Fruit fly (Drosophila melanogaster): ENCODE results near the gene CG11279.

The CG11279 gene

DNA sequence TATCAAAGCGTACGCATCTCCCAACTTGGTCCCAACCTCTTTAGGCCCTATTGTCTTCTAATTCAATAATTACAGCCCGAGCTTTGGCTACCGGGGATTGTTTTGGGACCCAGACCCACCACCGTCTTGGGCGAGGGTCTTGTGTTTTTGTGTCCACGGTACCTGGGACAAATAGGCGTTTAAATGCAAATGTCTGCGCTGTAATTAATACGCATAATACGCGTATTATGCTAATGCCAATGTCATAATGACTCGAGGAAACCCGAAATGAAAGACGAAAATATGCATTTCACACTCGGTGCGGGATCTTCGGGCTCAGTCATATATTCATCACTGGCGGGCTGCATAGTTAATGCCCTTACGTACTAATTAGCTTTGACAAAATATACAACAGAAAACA is 17.6 kb downstream of the CG11279 start:
- TF ChIP-seq CG6163 (GFP tag; IDR thresholded peaks at IDR 0.05) (no peak), eg (GFP tag; IDR thresholded peaks at IDR 0.05) (no peak), CG10669 (GFP tag; optimal IDR thresholded peaks at IDR 0.05) (no peak), OdsH (GFP tag; optimal IDR thresholded peaks at IDR 0.05) (no peak), Met (GFP tag; optimal IDR thresholded peaks at IDR 0.05) (no peak), CG6276 (GFP tag; optimal IDR thresholded peaks at IDR 0.05) (no peak), Eip78C (GFP tag) (no peak), Sox102F (GFP tag; optimal IDR thresholded peaks at IDR 0.05) (no peak), CG3919 (GFP tag; optimal IDR thresholded peaks at IDR 0.05) (no peak), Gug (GFP tag; IDR thresholded peaks at IDR 0.05) (no peak), CG34406 (GFP tag; optimal IDR thresholded peaks at IDR 0.05) (no peak), CG8632 (GFP tag; optimal IDR thresholded peaks at IDR 0.05) (no peak), fd59A (GFP tag; optimal IDR thresholded peaks at IDR 0.05) (no peak), Hr38 (GFP tag; optimal IDR thresholded peaks at IDR 0.05) (no peak), net (GFP tag; optimal IDR thresholded peaks at IDR 0.05) (no peak)

DNA sequence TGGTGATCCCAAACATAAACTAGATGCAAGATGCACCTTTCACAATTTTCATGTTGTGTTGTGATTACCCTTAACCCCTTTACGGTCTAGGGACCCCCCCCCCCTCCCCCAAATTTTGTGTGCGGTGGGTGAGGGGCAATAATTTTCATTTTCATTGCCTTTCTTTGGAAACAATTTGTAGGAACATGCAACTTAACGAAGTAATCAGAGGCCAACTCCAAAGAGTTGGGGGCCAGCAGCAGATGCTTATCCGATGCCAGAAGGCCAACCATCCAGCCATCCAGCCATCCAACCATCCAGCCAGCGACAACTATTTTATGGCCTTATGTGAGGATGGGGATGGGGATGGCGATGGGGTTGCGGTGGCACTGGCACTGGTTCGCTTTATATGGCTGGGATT is 18.2 kb downstream of the CG11279 start:
- no peak for TF ChIP-seq achi (GFP tag; optimal IDR thresholded peaks at IDR 0.05)
- peak; percentile 28 for TF ChIP-seq svp (GFP tag)

DNA sequence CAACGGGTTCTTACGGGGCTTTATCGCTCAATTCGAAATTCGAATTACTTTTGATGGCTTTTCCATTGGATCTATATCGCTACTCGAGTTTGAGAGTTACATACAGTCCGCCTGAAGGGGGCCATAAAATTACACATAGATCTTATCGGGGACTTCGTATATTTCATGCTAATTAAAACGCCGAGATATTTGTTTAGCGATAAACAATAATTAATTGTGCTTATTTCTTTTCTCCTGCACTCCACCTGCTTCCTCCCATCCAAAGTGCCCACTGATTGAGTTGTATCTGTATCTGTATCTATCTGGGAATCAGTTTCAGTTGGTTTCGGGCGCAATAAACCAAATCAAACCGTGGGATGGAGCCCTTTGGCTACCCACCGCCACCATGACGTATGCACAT is 18.8 kb downstream of the CG11279 start:
- TF ChIP-seq Smox (GFP tag; optimal IDR thresholded peaks at IDR 0.05) (no peak), cyc (GFP tag; optimal IDR thresholded peaks at IDR 0.05) (no peak)

DNA sequence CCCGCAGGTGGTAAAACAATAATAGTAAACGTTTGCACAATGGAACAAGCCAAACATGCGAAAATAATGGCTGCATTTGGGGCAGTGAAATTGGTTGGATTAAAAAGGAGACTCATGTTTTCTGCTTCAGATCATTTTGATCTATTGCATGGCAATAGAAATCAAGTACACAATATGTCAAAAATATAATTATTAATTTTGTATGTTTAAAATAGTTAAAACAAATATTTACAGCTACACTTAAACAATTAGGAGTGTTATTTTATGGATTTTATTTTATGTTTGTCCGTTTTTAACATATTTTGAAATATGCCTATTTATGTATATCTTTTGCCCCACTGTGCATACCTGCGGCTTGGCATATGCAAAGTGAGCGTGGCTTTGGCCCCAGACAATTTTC is 19.4 kb downstream of the CG11279 start:
- TF ChIP-seq CG10631 (GFP tag; optimal IDR thresholded peaks at IDR 0.05) (peak; percentile 52), Blimp-1 (GFP tag; optimal IDR thresholded peaks at IDR 0.05) (no peak), CG9139 (GFP tag; optimal IDR thresholded peaks at IDR 0.05) (no peak), achi (GFP tag; optimal IDR thresholded peaks at IDR 0.05) (peak; percentile 8), CG11762 (GFP tag; optimal IDR thresholded peaks at IDR 0.05; ENCODE audit: insufficient read depth) (no peak), CG3032 (tag; optimal IDR thresholded peaks at IDR 0.05) (peak; percentile 50), pdm3 (GFP tag; optimal IDR thresholded peaks at IDR 0.05) (peak; percentile 13), Hr4 (GFP tag; optimal IDR thresholded peaks at IDR 0.05) (peak; percentile 13), cyc (GFP tag; optimal IDR thresholded peaks at IDR 0.05) (no peak), CG4318 (GFP tag; optimal IDR thresholded peaks at IDR 0.05) (peak; percentile 22), CG8119 (GFP tag; IDR thresholded peaks at IDR 0.05) (peak; percentile 44; the same call in 2 of the 3 replicates), CG11294 (GFP tag; IDR thresholded peaks at IDR 0.05) (no peak), CG15336 (GFP tag; IDR thresholded peaks at IDR 0.05) (no peak), Gug (GFP tag; IDR thresholded peaks at IDR 0.05) (no peak), dsx (GFP tag; optimal IDR thresholded peaks at IDR 0.05; ENCODE audit: poor library complexity, severe bottlenecking) (no peak), CG6854 (GFP tag; optimal IDR thresholded peaks at IDR 0.05) (no peak), Ets96B (tag; optimal IDR thresholded peaks at IDR 0.05) (peak; percentile 44), esn (GFP tag; optimal IDR thresholded peaks at IDR 0.05) (peak; percentile 5), Eip93F (GFP tag; optimal IDR thresholded peaks at IDR 0.05) (no peak), CG6792 (GFP tag; optimal IDR thresholded peaks at IDR 0.05) (no peak), CG6163 (GFP tag; IDR thresholded peaks at IDR 0.05) (no peak), CG6808 (GFP tag; optimal IDR thresholded peaks at IDR 0.05) (peak; percentile 36), CG32006 (GFP tag; optimal IDR thresholded peaks at IDR 0.05) (peak; percentile 61), spab (GFP tag; optimal IDR thresholded peaks at IDR 0.05) (peak; percentile 12), Sox14 (GFP tag; optimal IDR thresholded peaks at IDR 0.05) (no peak), vri (GFP tag; optimal IDR thresholded peaks at IDR 0.05) (no peak), Sox15 (GFP tag; optimal IDR thresholded peaks at IDR 0.05) (no peak), CG34406 (GFP tag; optimal IDR thresholded peaks at IDR 0.05) (peak; percentile 15), CG8632 (GFP tag; optimal IDR thresholded peaks at IDR 0.05) (no peak), CG10669 (GFP tag; optimal IDR thresholded peaks at IDR 0.05) (peak; percentile 14), salr (GFP tag; optimal IDR thresholded peaks at IDR 0.05) (peak in 1 of 2 experiments; percentile 27), acj6 (GFP tag; optimal IDR thresholded peaks at IDR 0.05) (peak; percentile 36), CG11902 (GFP tag; optimal IDR thresholded peaks at IDR 0.05) (no peak), eg (GFP tag; IDR thresholded peaks at IDR 0.05) (no peak), CG16779 (tag; optimal IDR thresholded peaks at IDR 0.05) (no peak), net (GFP tag; optimal IDR thresholded peaks at IDR 0.05) (no peak)
